Worm (Caenorhabditis elegans) whole organism, L1 larva: Measurements from ENCODE around the gene W01C9.2.

ENCODE experiments used
- ceh-82 ChIP-seq, 3 experiments: fragments of 150-350 bp in 1 of 3; sonication (generic microtip) in 2 of 3; optimal IDR thresholded peaks; 2 replicates each; lab custom pipeline; 2014 to 2017; ENCODE audit warnings: missing biosample characterization in 3 of 3, missing genetic modification characterization in 3 of 3
- fkh-10 ChIP-seq: sonication (generic microtip); optimal IDR thresholded peaks from 2 replicates; lab custom pipeline; 2017; ENCODE audit warnings: missing biosample characterization, missing genetic modification reagents, missing genetic modification characterization
- fos-1 ChIP-seq: fragments of 150-350 bp; optimal IDR thresholded peaks from 2 replicates; lab custom pipeline; 2014; ENCODE audit warnings: missing biosample characterization, missing genetic modification characterization
- nhr-28 ChIP-seq: fragments of 150-350 bp; optimal IDR thresholded peaks from 2 replicates; lab custom pipeline; 2014; ENCODE audit warnings: missing biosample characterization, missing genetic modification characterization
- nhr-77 ChIP-seq: fragments of 150-350 bp; optimal IDR thresholded peaks from 2 replicates; lab custom pipeline; 2014; ENCODE audit warnings: missing biosample characterization, missing genetic modification characterization
- snpc-4 ChIP-seq: fragments of 150-350 bp; optimal IDR thresholded peaks from 2 replicates; lab custom pipeline; 2014; ENCODE audit warnings: missing biosample characterization, missing genetic modification characterization
- snu-23 ChIP-seq: sonication (generic microtip); optimal IDR thresholded peaks from 2 replicates; lab custom pipeline; 2016; ENCODE audit warnings: missing genetic modification characterization, missing compliant biosample characterization
- vab-15 ChIP-seq: sonication (generic microtip); optimal IDR thresholded peaks from 2 replicates; lab custom pipeline; 2017; ENCODE audit warnings: missing genotype, mild to moderate bottlenecking, missing genetic modification characterization, missing compliant biosample characterization
- zip-4 ChIP-seq: fragments of 200-800 bp; sonication (Bioruptor generic); optimal IDR thresholded peaks from 2 replicates; lab custom pipeline; 2018; ENCODE audit warnings: mild to moderate bottlenecking, missing genetic modification characterization, moderate library complexity, missing compliant biosample characterization

DNA sequence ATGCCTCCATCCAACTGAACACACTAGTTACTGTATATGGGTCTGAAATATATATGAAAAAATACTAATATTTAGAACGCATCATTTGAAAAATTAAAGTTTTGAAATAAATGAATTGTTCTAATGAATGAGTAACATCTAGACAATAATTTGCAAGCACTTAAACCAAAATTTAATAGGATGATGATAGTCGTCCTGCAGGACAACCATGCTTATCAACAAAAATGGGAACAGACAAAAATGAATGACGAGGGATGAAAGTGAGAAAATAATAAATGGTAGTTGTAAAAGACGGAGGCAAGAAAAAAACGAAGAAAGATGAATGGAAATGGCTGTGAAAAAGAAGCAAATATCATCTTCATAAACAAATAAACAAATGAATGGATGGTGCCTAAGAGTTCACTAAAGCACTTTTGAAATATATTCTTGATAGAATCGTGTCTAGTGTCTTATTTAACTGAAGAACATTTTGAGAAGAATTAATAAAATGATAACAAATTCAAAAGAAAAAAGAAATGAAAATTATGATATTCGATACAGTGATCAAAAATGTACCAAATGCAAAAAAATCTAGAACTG lies 4.9 kb upstream of the W01C9.2 start, which contains the start of gene gldi-7:
- no peak for TF ChIP-seq nhr-77 (tag; lab: Kevin White, UChicago)
- no peak for TF ChIP-seq vab-15 (tag; lab: Kevin White, UChicago)
- no peak for TF ChIP-seq snpc-4
- no peak for TF ChIP-seq nhr-28 (tag; lab: Kevin White, UChicago)
- TF ChIP-seq fkh-10 = no peak
- no peak for TF ChIP-seq fos-1 (tag; lab: Kevin White, UChicago)
- no peak for TF ChIP-seq ceh-82 (tag; optimal IDR thresholded peaks at IDR 0.05; lab: Kevin White, UChicago)
- no peak for TF ChIP-seq snu-23 (GFP tag; lab: Kevin White, UChicago)
- TF ChIP-seq zip-4 = no peak
